Worm (Caenorhabditis elegans) whole organism, late embryonic: ENCODE results near the gene sna-2.
"Not testable (repeated sequence)": the region's sequence is repeated elsewhere in the genome, so short reads cannot be mapped to it uniquely, and the experiment has no call there.

Experiments used
- C38D4.7 ChIP-seq: fragments of 200-800 bp; sonication (Bioruptor generic); optimal IDR thresholded peaks from 2 replicates; lab custom pipeline; 2018; ENCODE audit warnings: mild to moderate bottlenecking, missing genetic modification characterization, moderate library complexity, missing compliant biosample characterization
- T23F11.4 ChIP-seq: fragments of 200-800 bp; sonication (Bioruptor generic); optimal IDR thresholded peaks from 2 replicates; lab custom pipeline; 2018; ENCODE audit warnings: mild to moderate bottlenecking, missing genetic modification characterization, missing compliant biosample characterization
- ama-1 ChIP-seq: fragments of 150-350 bp; optimal IDR thresholded peaks from 2 replicates; lab custom pipeline; 2014
- ceh-19 ChIP-seq: fragments of 200-800 bp; sonication (Bioruptor generic); optimal IDR thresholded peaks from 2 replicates; lab custom pipeline; 2018; ENCODE audit warnings: mild to moderate bottlenecking, missing genetic modification characterization, missing compliant biosample characterization
- ceh-2 ChIP-seq: sonication (generic microtip); optimal IDR thresholded peaks from 2 replicates; lab custom pipeline; 2016; ENCODE audit warnings: missing genotype, missing genetic modification characterization, missing compliant biosample characterization
- ceh-24 ChIP-seq: sonication (generic microtip); optimal IDR thresholded peaks from 2 replicates; lab custom pipeline; 2016; ENCODE audit warnings: mild to moderate bottlenecking, missing genetic modification characterization, missing compliant biosample characterization
- ceh-31 ChIP-seq: sonication (generic microtip); optimal IDR thresholded peaks from 2 replicates; lab custom pipeline; 2016; ENCODE audit warnings: missing genetic modification characterization, missing compliant biosample characterization
- ceh-34 ChIP-seq: sonication (generic microtip); optimal IDR thresholded peaks from 2 replicates; lab custom pipeline; 2016; ENCODE audit warnings: mild to moderate bottlenecking, missing genetic modification characterization, missing compliant biosample characterization
- ceh-45 ChIP-seq: fragments of 200-800 bp; sonication (Bioruptor generic); IDR thresholded peaks from 2 replicates; pipeline ENCODE4 v1.3.6; 2022; ENCODE audit warnings: missing genetic modification reagents, missing genetic modification characterization, missing compliant biosample characterization
- ceh-48 ChIP-seq: sonication (generic microtip); optimal IDR thresholded peaks from 2 replicates; lab custom pipeline; 2016; ENCODE audit warnings: missing genetic modification characterization, inconsistent platforms, missing compliant biosample characterization
- dmd-4 ChIP-seq: sonication (generic microtip); optimal IDR thresholded peaks from 2 replicates; lab custom pipeline; 2016; ENCODE audit warnings: borderline replicate concordance, missing genetic modification characterization, missing compliant biosample characterization
- dve-1 ChIP-seq: sonication (generic microtip); optimal IDR thresholded peaks from 2 replicates; lab custom pipeline; 2017; ENCODE audit warnings: antibody characterized with exemption, mild to moderate bottlenecking, missing genetic modification characterization, missing compliant biosample characterization
- elt-4 ChIP-seq: sonication (generic microtip); optimal IDR thresholded peaks from 2 replicates; lab custom pipeline; 2016; ENCODE audit warnings: missing genetic modification characterization, missing compliant biosample characterization
- fax-1 ChIP-seq: sonication (generic microtip); optimal IDR thresholded peaks from 2 replicates; lab custom pipeline; 2016; ENCODE audit warnings: missing genotype, missing genetic modification characterization, missing compliant biosample characterization
- hlh-15 ChIP-seq: sonication (generic microtip); optimal IDR thresholded peaks from 2 replicates; lab custom pipeline; 2016; ENCODE audit warnings: missing genetic modification characterization, missing compliant biosample characterization
- hlh-6 ChIP-seq: sonication (generic microtip); optimal IDR thresholded peaks from 2 replicates; lab custom pipeline; 2016; ENCODE audit warnings: missing genotype, missing genetic modification characterization, missing compliant biosample characterization
- lin-11 ChIP-seq: fragments of 200-800 bp; sonication (Bioruptor generic); optimal IDR thresholded peaks from 2 replicates; lab custom pipeline; 2018; ENCODE audit warnings: mild to moderate bottlenecking, missing genetic modification characterization, missing compliant biosample characterization
- mec-3 ChIP-seq: sonication (generic microtip); optimal IDR thresholded peaks from 2 replicates; lab custom pipeline; 2016; ENCODE audit warnings: borderline replicate concordance, missing genetic modification characterization, missing compliant biosample characterization
- nfya-1 ChIP-seq: sonication (generic microtip); optimal IDR thresholded peaks from 2 replicates; lab custom pipeline; 2017; ENCODE audit warnings: missing genetic modification characterization, mild to moderate bottlenecking, missing compliant biosample characterization, antibody characterized with exemption, moderate library complexity
- npax-4 ChIP-seq: sonication (generic microtip); optimal IDR thresholded peaks from 2 replicates; lab custom pipeline; 2016; ENCODE audit warnings: missing genetic modification characterization, missing compliant biosample characterization
- pat-9 ChIP-seq: fragments of 200-800 bp; sonication (Bioruptor generic); optimal IDR thresholded peaks from 2 replicates; lab custom pipeline; 2018; ENCODE audit warnings: mild to moderate bottlenecking, missing genetic modification characterization, moderate library complexity, missing compliant biosample characterization
- pax-1 ChIP-seq: fragments of 150-350 bp; optimal IDR thresholded peaks from 2 replicates; lab custom pipeline; 2014; ENCODE audit warnings: missing biosample characterization, missing genetic modification characterization
- pha-2 ChIP-seq: sonication (generic microtip); optimal IDR thresholded peaks from 2 replicates; lab custom pipeline; 2017; ENCODE audit warnings: mild to moderate bottlenecking, missing genetic modification characterization, missing compliant biosample characterization
- ref-2 ChIP-seq: sonication (generic microtip); optimal IDR thresholded peaks from 2 replicates; lab custom pipeline; 2016; ENCODE audit warnings: missing genetic modification characterization, missing compliant biosample characterization
- rnt-1 ChIP-seq: sonication (generic microtip); optimal IDR thresholded peaks from 2 replicates; lab custom pipeline; 2016; ENCODE audit warnings: missing genetic modification characterization, missing compliant biosample characterization
- sox-2 ChIP-seq: fragments of 200-800 bp; sonication (Bioruptor generic); IDR thresholded peaks from 2 replicates; pipeline ENCODE4 v1.3.6; 2022; ENCODE audit warnings: missing genetic modification reagents, missing genetic modification characterization, missing compliant biosample characterization
- syd-9 ChIP-seq: sonication (generic microtip); optimal IDR thresholded peaks from 2 replicates; lab custom pipeline; 2016; ENCODE audit warnings: mild to moderate bottlenecking, missing genetic modification characterization, moderate library complexity, missing compliant biosample characterization
- tbx-2 ChIP-seq: sonication (generic microtip); optimal IDR thresholded peaks from 2 replicates; lab custom pipeline; 2016; ENCODE audit warnings: missing genetic modification characterization, missing compliant biosample characterization
- tbx-7 ChIP-seq: sonication (generic microtip); optimal IDR thresholded peaks from 2 replicates; lab custom pipeline; 2016; ENCODE audit warnings: missing genotype, missing genetic modification characterization, missing compliant biosample characterization
- ttx-3 ChIP-seq: sonication (generic microtip); optimal IDR thresholded peaks from 2 replicates; lab custom pipeline; 2016; ENCODE audit warnings: missing genetic modification reagents, missing genetic modification characterization, missing compliant biosample characterization
- unc-42 ChIP-seq: sonication (generic microtip); optimal IDR thresholded peaks from 2 replicates; lab custom pipeline; 2016; ENCODE audit warnings: missing genotype, missing genetic modification characterization, missing compliant biosample characterization
- unc-55 ChIP-seq: sonication (generic microtip); optimal IDR thresholded peaks from 2 replicates; lab custom pipeline; 2017; ENCODE audit warnings: missing biosample characterization, missing genetic modification reagents, missing genetic modification characterization
- ztf-16 ChIP-seq: sonication (generic microtip); optimal IDR thresholded peaks from 2 replicates; lab custom pipeline; 2017; ENCODE audit warnings: missing genetic modification characterization, missing compliant biosample characterization

sna-2 gene

ce11 chrIV:9778016-9778415 lies 582 bp upstream of the sna-2 start, which contains the start of gene T13F2.6:
TSS of gene T13F2.6 (plus strand) at chrIV:9778321.
- TF ChIP-seq ztf-16 (tag; lab: Kevin White, UChicago): no peak
- no peak for TF ChIP-seq ceh-45
- TF ChIP-seq T23F11.4 (GFP tag; lab: Kevin White, UChicago): no peak
- TF ChIP-seq ceh-48 (tag; lab: Kevin White, UChicago): no peak
- no peak for TF ChIP-seq ceh-24 (tag; lab: Kevin White, UChicago)
- TF ChIP-seq rnt-1: no peak
- TF ChIP-seq elt-4 (tag; lab: Kevin White, UChicago): no peak
- TF ChIP-seq ceh-2: no peak
- no peak for TF ChIP-seq pax-1 (tag; lab: Kevin White, UChicago)
- no peak for TF ChIP-seq C38D4.7
- no peak for TF ChIP-seq hlh-6 (tag; lab: Kevin White, UChicago)
- no peak for TF ChIP-seq npax-4 (tag; lab: Kevin White, UChicago)
- TF ChIP-seq ref-2 (tag; lab: Kevin White, UChicago): no peak
- TF ChIP-seq dmd-4: no peak
- no peak for TF ChIP-seq dve-1 (tag; lab: Kevin White, UChicago)
- TF ChIP-seq syd-9 (tag; lab: Kevin White, UChicago): no peak
- no peak for TF ChIP-seq unc-42

DNA sequence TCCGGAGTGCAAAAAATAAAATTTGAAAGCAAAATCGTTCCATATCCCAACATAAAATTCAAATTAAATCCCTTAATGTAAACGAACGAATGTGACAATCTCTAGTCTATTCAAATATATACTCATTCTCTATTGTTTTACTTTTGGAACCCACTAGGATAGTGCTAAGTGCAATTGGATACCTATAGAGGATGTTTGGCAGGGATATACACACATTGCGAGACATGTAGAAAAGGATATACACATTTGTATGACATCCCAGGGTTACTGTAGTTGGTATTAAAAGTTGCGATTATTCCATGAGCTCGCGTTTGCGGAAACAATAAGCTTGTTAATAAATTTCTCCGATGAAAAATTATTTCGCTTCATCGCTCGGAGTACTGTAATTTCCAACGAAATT lies 4.0 kb downstream of the sna-2 start:
- TF ChIP-seq ttx-3: no peak
- TF ChIP-seq elt-4 (tag; lab: Kevin White, UChicago): no peak
- peak; percentile 15; the same call in 1 of the 2 replicates for TF ChIP-seq sox-2 (GFP tag; lab: Robert Waterston, UW)
- TF ChIP-seq ama-1 (lab: Kevin White, UChicago): peak; percentile 88
- TF ChIP-seq pat-9 (tag; lab: Kevin White, UChicago): no peak
- TF ChIP-seq ceh-34 (tag; lab: Kevin White, UChicago): peak; percentile 35
- peak; percentile 3 for TF ChIP-seq pha-2
- TF ChIP-seq, all 69 proteins: peak for 4

DNA sequence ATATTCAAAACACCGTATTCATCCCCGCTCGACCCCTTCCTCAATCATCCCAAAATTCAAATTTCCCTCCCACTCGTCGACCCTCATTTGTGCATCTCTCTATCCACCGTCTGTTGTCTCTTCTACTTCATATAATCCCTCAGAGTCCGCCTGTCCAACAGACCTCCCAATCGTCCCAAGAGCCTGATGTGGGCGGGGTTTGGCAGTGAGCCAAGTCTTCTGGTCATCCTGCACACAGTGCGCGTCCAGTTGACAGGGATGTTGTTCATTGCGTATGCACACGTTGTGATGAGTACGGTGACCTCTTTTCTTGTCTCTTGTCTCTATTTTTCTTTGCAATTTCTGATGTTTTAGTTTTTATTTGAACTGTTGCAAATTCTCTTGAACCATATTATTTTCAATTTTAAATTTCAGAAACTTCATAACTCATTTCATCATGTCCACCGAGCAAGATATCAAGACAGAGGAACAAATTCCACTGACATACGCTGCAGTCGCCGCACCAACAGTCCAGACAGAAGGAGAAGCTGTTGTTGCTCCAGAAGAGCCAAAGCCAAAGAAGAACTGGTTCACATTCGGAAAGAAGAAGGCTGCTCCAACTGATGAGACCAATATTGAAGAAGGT lies 5.2 kb downstream of the sna-2 start, which contains the start of gene cav-1:
Gene cav-1 (plus strand): TSS at position 415 of the 625 bp plus-strand sequence.
- TF ChIP-seq lin-11 (tag; lab: Kevin White, UChicago): no peak
- TF ChIP-seq ceh-31: peak; percentile 53
- no peak for TF ChIP-seq fax-1
- peak; percentile 52 for TF ChIP-seq unc-55 (GFP tag; lab: Kevin White, UChicago)
- TF ChIP-seq tbx-2 (tag; lab: Kevin White, UChicago): peak; percentile 31
- TF ChIP-seq ref-2 (tag; lab: Kevin White, UChicago): peak; percentile 47
- peak; percentile 58 for TF ChIP-seq ama-1 (lab: Kevin White, UChicago)
- TF ChIP-seq nfya-1 (tag; lab: Kevin White, UChicago): peak; percentile 58
- TF ChIP-seq tbx-7 (tag; lab: Kevin White, UChicago): no peak

DNA sequence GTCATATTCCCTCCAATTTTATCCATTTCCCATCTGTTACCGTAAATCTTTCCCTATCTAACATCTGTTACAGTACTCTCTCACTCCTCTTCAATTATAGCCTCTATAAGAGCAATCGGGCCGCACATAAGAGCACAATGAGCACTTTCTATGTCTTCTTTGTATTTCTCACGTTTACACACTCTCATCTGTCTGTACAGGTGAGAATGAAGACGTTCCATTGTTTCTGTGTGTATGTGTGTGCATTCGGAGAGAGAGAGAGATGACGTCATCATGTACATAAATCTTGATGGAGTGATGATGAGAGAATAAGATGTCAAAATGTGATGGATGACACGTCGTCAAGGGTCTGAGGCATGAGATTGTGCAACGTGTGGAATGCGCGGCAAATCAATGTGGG lies 6.6 kb downstream of the sna-2 start:
- TF ChIP-seq ref-2 (tag; lab: Kevin White, UChicago) (peak; percentile 20), ceh-31 (peak; percentile 9), unc-55 (GFP tag; lab: Kevin White, UChicago) (peak; percentile 98), tbx-2 (tag; lab: Kevin White, UChicago) (peak; percentile 62), C38D4.7 (no peak)
- TF ChIP-seq, all 69 proteins: peak for 4

DNA sequence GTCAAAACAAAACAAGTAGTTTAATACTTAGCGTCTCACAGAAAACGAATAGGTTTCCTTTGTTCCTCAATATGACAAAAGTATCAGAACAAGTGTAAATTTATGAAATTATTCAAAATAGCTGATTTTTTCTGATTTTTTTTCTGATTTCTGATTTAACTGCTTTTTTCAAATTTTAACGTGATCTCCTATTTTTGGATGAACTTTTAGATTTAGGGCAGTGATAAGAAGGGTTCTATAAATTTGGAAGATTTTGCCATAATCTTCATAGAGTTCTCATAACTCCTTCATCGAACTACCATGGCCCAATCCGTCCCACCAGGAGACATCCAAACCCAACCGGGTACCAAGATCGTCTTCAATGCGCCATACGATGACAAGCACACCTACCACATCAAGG lies 7.7 kb downstream of the sna-2 start, which contains the start of gene msp-78:
Gene msp-78 (plus strand): TSS at position 301 of the 400 bp plus-strand sequence.
- TF ChIP-seq hlh-15 (tag; lab: Kevin White, UChicago); ceh-19 (GFP tag; lab: Kevin White, UChicago); mec-3 (tag; lab: Kevin White, UChicago): not testable (repeated sequence)
